Worm (Caenorhabditis elegans) whole organism, L1 larva: Measurements from ENCODE around the gene madf-11.

Experiments used
- C16A3.4 ChIP-seq: fragments of 150-350 bp; optimal IDR thresholded peaks from 2 replicates; lab custom pipeline; 2014; ENCODE audit warnings: missing biosample characterization, missing genetic modification characterization
- F16B12.6 ChIP-seq: fragments of 150-350 bp; optimal IDR thresholded peaks from 2 replicates; lab custom pipeline; 2014; ENCODE audit warnings: missing biosample characterization, missing genetic modification characterization
- aly-2 ChIP-seq: fragments of 150-350 bp; optimal IDR thresholded peaks from 2 replicates; lab custom pipeline; 2014; ENCODE audit warnings: missing biosample characterization, missing genetic modification characterization
- ceh-8 ChIP-seq: fragments of 200-800 bp; sonication (Bioruptor generic); optimal IDR thresholded peaks from 2 replicates; lab custom pipeline; 2018; ENCODE audit warnings: mild to moderate bottlenecking, missing genetic modification characterization, moderate library complexity, missing compliant biosample characterization
- ces-1 ChIP-seq: fragments of 150-350 bp; optimal IDR thresholded peaks from 2 replicates; lab custom pipeline; 2014; ENCODE audit warnings: missing biosample characterization, missing genetic modification reagents, missing genetic modification characterization
- dpl-1 ChIP-seq, 3 experiments: fragments of 150-350 bp in 2 of 3; sonication (generic microtip) in 1 of 3; optimal IDR thresholded peaks; 2 replicates each; lab custom pipeline; 2014 to 2017; ENCODE audit warnings: missing biosample characterization in 3 of 3, missing genetic modification characterization in 3 of 3, missing genetic modification reagents in 3 of 3
- dsc-1 ChIP-seq: sonication (generic microtip); optimal IDR thresholded peaks from 2 replicates; lab custom pipeline; 2016; ENCODE audit warnings: mild to moderate bottlenecking, missing genetic modification characterization, missing compliant biosample characterization
- efl-1 ChIP-seq, 4 experiments: fragments of 150-350 bp; optimal IDR thresholded peaks in 3 of 4; peaks in 1 of 4; 1 replicate in 1 of 4; 2 replicates in 3 of 4; lab custom pipeline; 2014; ENCODE audit warnings: missing biosample characterization in 2 of 4, missing genetic modification characterization in 2 of 4, missing genetic modification reagents in 2 of 4
- fkh-8 ChIP-seq: sonication (generic microtip); optimal IDR thresholded peaks from 2 replicates; lab custom pipeline; 2016; ENCODE audit warnings: mild to moderate bottlenecking, missing genetic modification characterization, missing compliant biosample characterization
- grh-1 ChIP-seq: fragments of 200-800 bp; sonication (Bioruptor generic); IDR thresholded peaks from 2 replicates; pipeline ENCODE4 v1.3.6; 2022; ENCODE audit warnings: missing genetic modification reagents, missing genetic modification characterization, missing compliant biosample characterization
- hlh-4 ChIP-seq: sonication (generic microtip); optimal IDR thresholded peaks from 2 replicates; lab custom pipeline; 2016; ENCODE audit warnings: mild to moderate bottlenecking, missing genetic modification characterization, missing compliant biosample characterization
- irx-1 ChIP-seq: sonication (generic microtip); optimal IDR thresholded peaks from 2 replicates; lab custom pipeline; 2016; ENCODE audit warnings: missing genetic modification characterization, missing compliant biosample characterization
- jun-1 ChIP-seq: fragments of 150-350 bp; optimal IDR thresholded peaks from 2 replicates; lab custom pipeline; 2014; ENCODE audit warnings: missing biosample characterization, missing genetic modification reagents, missing genetic modification characterization
- lin-14 ChIP-seq: fragments of 200-800 bp; sonication (Bioruptor generic); optimal IDR thresholded peaks from 2 replicates; lab custom pipeline; 2018; ENCODE audit warnings: mild to moderate bottlenecking, missing genetic modification characterization, moderate library complexity, missing compliant biosample characterization
- lin-15B ChIP-seq: fragments of 150-350 bp; sonication (generic microtip); optimal IDR thresholded peaks from 3 replicates; lab custom pipeline; 2014; ENCODE audit warnings: missing biosample characterization, missing genetic modification characterization
- lin-35 ChIP-seq, 2 experiments: fragments of 150-350 bp; optimal IDR thresholded peaks; 2 replicates each; lab custom pipeline; 2014; ENCODE audit warnings: missing biosample characterization in 2 of 2, missing genetic modification characterization in 2 of 2, missing genetic modification reagents in 2 of 2
- lin-39 ChIP-seq: fragments of 150-350 bp; optimal IDR thresholded peaks from 2 replicates; lab custom pipeline; 2014; ENCODE audit warnings: missing biosample characterization, missing genetic modification reagents, missing genetic modification characterization
- lsy-2 ChIP-seq, 2 experiments: fragments of 150-350 bp; optimal IDR thresholded peaks; 2 replicates each; lab custom pipeline; 2014; ENCODE audit warnings: missing biosample characterization in 2 of 2, missing genetic modification characterization in 2 of 2
- mab-9 ChIP-seq: fragments of 200-800 bp; sonication (Bioruptor generic); IDR thresholded peaks from 2 replicates; pipeline ENCODE4 v1.3.6; 2022; ENCODE audit warnings: missing genetic modification reagents, missing genetic modification characterization, missing compliant biosample characterization
- nhr-11 ChIP-seq: fragments of 150-350 bp; optimal IDR thresholded peaks from 2 replicates; lab custom pipeline; 2014; ENCODE audit warnings: missing biosample characterization, missing genetic modification characterization
- nhr-12 ChIP-seq: sonication (generic microtip); optimal IDR thresholded peaks from 2 replicates; lab custom pipeline; 2017; ENCODE audit warnings: missing biosample characterization, missing genetic modification characterization
- nhr-20 ChIP-seq: sonication (generic microtip); optimal IDR thresholded peaks from 2 replicates; lab custom pipeline; 2016; ENCODE audit warnings: mild to moderate bottlenecking, missing genetic modification characterization, missing compliant biosample characterization
- nhr-77 ChIP-seq: fragments of 150-350 bp; optimal IDR thresholded peaks from 2 replicates; lab custom pipeline; 2014; ENCODE audit warnings: missing biosample characterization, missing genetic modification characterization
- pax-3 ChIP-seq: fragments of 200-800 bp; sonication (Bioruptor generic); optimal IDR thresholded peaks from 2 replicates; lab custom pipeline; 2018; ENCODE audit warnings: mild to moderate bottlenecking, missing genetic modification characterization, moderate library complexity, missing compliant biosample characterization
- snpc-4 ChIP-seq: fragments of 150-350 bp; optimal IDR thresholded peaks from 2 replicates; lab custom pipeline; 2014; ENCODE audit warnings: missing biosample characterization, missing genetic modification characterization
- sptf-1 ChIP-seq: fragments of 150-350 bp; optimal IDR thresholded peaks from 2 replicates; lab custom pipeline; 2014; ENCODE audit warnings: missing biosample characterization, missing genetic modification characterization
- swsn-7 ChIP-seq: sonication (generic microtip); optimal IDR thresholded peaks from 2 replicates; lab custom pipeline; 2016; ENCODE audit warnings: missing genetic modification characterization, missing compliant biosample characterization
- tbx-2 ChIP-seq: sonication (generic microtip); optimal IDR thresholded peaks from 2 replicates; lab custom pipeline; 2016; ENCODE audit warnings: missing genetic modification characterization, missing compliant biosample characterization
- unc-30 ChIP-seq: sonication (generic microtip); optimal IDR thresholded peaks from 2 replicates; lab custom pipeline; 2017; ENCODE audit warnings: missing biosample characterization, missing genetic modification characterization
- unc-98 ChIP-seq: fragments of 200-800 bp; sonication (Bioruptor generic); IDR thresholded peaks from 2 replicates; pipeline ENCODE4 v1.3.6; 2022; ENCODE audit warnings: missing genetic modification characterization, missing compliant biosample characterization
- vab-15 ChIP-seq: sonication (generic microtip); optimal IDR thresholded peaks from 2 replicates; lab custom pipeline; 2017; ENCODE audit warnings: missing genotype, mild to moderate bottlenecking, missing genetic modification characterization, missing compliant biosample characterization
- xbp-1 ChIP-seq: sonication (generic microtip); optimal IDR thresholded peaks from 2 replicates; lab custom pipeline; 2016; ENCODE audit warnings: missing genetic modification characterization, missing compliant biosample characterization
- ztf-11 ChIP-seq, 2 experiments: sonication (generic microtip); optimal IDR thresholded peaks; 2 replicates each; lab custom pipeline; 2016 to 2017; ENCODE audit warnings: missing genetic modification characterization in 2 of 2, missing biosample characterization in 1 of 2, missing compliant biosample characterization in 1 of 2

The madf-11 gene

ce11 chrIII:5586925-5587324 is 16.4 kb downstream of the madf-11 start, which contains the start of gene F56D2.2:
TSS of gene F56D2.2 (plus strand) at chrIII:5587263.
- peak; percentile 71 to 91 for TF ChIP-seq lin-35 (GFP tag; optimal IDR thresholded peaks at IDR 0.05; lab: Kevin White, UChicago)
- TF ChIP-seq grh-1 (GFP tag; lab: Robert Waterston, UW): no peak
- peak; percentile 18 to 82 for TF ChIP-seq efl-1 (optimal IDR thresholded peaks at IDR 0.05; lab: Kevin White, UChicago)
- TF ChIP-seq efl-1 (GFP tag; optimal IDR thresholded peaks at IDR 0.05 in 1 of 2; lab: Kevin White, UChicago): peak; percentile 86 to 98
- TF ChIP-seq lin-14: no peak
- no peak for TF ChIP-seq unc-30 (tag; lab: Kevin White, UChicago)
- TF ChIP-seq irx-1 (tag; lab: Kevin White, UChicago): no peak
- peak; percentile 31 for TF ChIP-seq lin-15B (tag; lab: Kevin White, UChicago)
- no peak for TF ChIP-seq swsn-7 (tag; lab: Kevin White, UChicago)
- TF ChIP-seq lsy-2 (tag; optimal IDR thresholded peaks at IDR 0.05; lab: Kevin White, UChicago): peak in 1 of 2 experiments; percentile 64
- TF ChIP-seq dpl-1 (GFP tag; optimal IDR thresholded peaks at IDR 0.05; lab: Kevin White, UChicago): peak; percentile 64 to 87 (median 77)

- TF ChIP-seq efl-1 (optimal IDR thresholded peaks at IDR 0.05; lab: Kevin White, UChicago) (no peak), efl-1 (GFP tag; optimal IDR thresholded peaks at IDR 0.05 in 1 of 2; lab: Kevin White, UChicago) (peak in 1 of 2 experiments; percentile 82), unc-98 (GFP tag; lab: Robert Waterston, UW) (no peak)
These were observed 17.6 kb downstream of the madf-11 start for ce11 chrIII:5585711-5586110.

ce11 chrIII:5584647-5585046 is 18.6 kb downstream of the madf-11 start, which contains the start of gene F56D2.3:
TSS of gene F56D2.3 (plus strand) at chrIII:5584947.
- TF ChIP-seq F16B12.6 (tag; lab: Kevin White, UChicago) (no peak), nhr-20 (tag; lab: Kevin White, UChicago) (no peak), xbp-1 (tag; lab: Kevin White, UChicago) (no peak), C16A3.4 (tag; lab: Kevin White, UChicago) (no peak), tbx-2 (tag; lab: Kevin White, UChicago) (no peak), sptf-1 (tag; lab: Kevin White, UChicago) (no peak), ztf-11 (tag; optimal IDR thresholded peaks at IDR 0.05; lab: Kevin White, UChicago) (no peak), jun-1 (tag; lab: Kevin White, UChicago) (no peak), lin-39 (tag; lab: Kevin White, UChicago) (no peak), fkh-8 (tag; lab: Kevin White, UChicago) (no peak), hlh-4 (tag; lab: Kevin White, UChicago) (no peak), lsy-2 (tag; optimal IDR thresholded peaks at IDR 0.05; lab: Kevin White, UChicago) (no peak), ces-1 (no peak), ceh-8 (GFP tag; lab: Kevin White, UChicago) (no peak)

ce11 chrIII:5582766-5583165 is 20.5 kb downstream of the madf-11 start, which contains the start of the genes F56D2.8 and uev-2:
TSS of gene F56D2.8 (minus strand) at chrIII:5582866.
TSS of gene uev-2 (plus strand) at chrIII:5583125.
- TF ChIP-seq fkh-8 (tag; lab: Kevin White, UChicago) (peak; percentile 57), dsc-1 (tag; lab: Kevin White, UChicago) (peak; percentile 25), efl-1 (optimal IDR thresholded peaks at IDR 0.05; lab: Kevin White, UChicago) (no peak), efl-1 (GFP tag; optimal IDR thresholded peaks at IDR 0.05 in 1 of 2; lab: Kevin White, UChicago) (no peak), ces-1 (no peak), mab-9 (no peak), pax-3 (tag; lab: Kevin White, UChicago) (no peak), vab-15 (no peak), snpc-4 (tag; lab: Kevin White, UChicago) (no peak), nhr-11 (tag; lab: Kevin White, UChicago) (no peak), nhr-12 (tag; lab: Kevin White, UChicago) (no peak), aly-2 (no peak), jun-1 (tag; lab: Kevin White, UChicago) (no peak), sptf-1 (tag; lab: Kevin White, UChicago) (no peak), ceh-8 (GFP tag; lab: Kevin White, UChicago) (no peak), nhr-77 (tag; lab: Kevin White, UChicago) (no peak)
